Fruit fly (Drosophila melanogaster) whole organism, prepupa: Measurements from ENCODE around the gene Non3.

ENCODE experiments used
- CG15336 ChIP-seq: fragments of 200-800 bp; sonication (Bioruptor generic); IDR thresholded peaks from 2 replicates; pipeline ENCODE4 v1.3.6; 2022; ENCODE audit warnings: missing biosample characterization, missing genetic modification characterization
- CG1621 ChIP-seq: fragments of 200-800 bp; sonication (Bioruptor generic); optimal IDR thresholded peaks from 3 replicates; lab custom pipeline; 2018; ENCODE audit warnings: missing biosample characterization, mild to moderate bottlenecking, missing genetic modification characterization
- CG3032 ChIP-seq: fragments of 200-800 bp; optimal IDR thresholded peaks from 2 replicates; lab custom pipeline; 2019; ENCODE audit warnings: missing biosample characterization, mild to moderate bottlenecking, missing genetic modification characterization, moderate library complexity
- CG31627 ChIP-seq: fragments of 200-800 bp; sonication (Bioruptor generic); optimal IDR thresholded peaks from 3 replicates; lab custom pipeline; 2016; ENCODE audit warnings: missing biosample characterization, missing genetic modification characterization
- CG32006 ChIP-seq: fragments of 200-800 bp; sonication (Bioruptor generic); optimal IDR thresholded peaks from 3 replicates; lab custom pipeline; 2017; ENCODE audit warnings: missing biosample characterization, mild to moderate bottlenecking, missing genetic modification characterization
- CG6163 ChIP-seq: fragments of 200-800 bp; sonication (Bioruptor generic); IDR thresholded peaks from 3 replicates; pipeline ENCODE4 v1.3.6; 2022; ENCODE audit warnings: missing biosample characterization, missing genetic modification characterization
- CG6276 ChIP-seq: fragments of 200-800 bp; sonication (Bioruptor generic); optimal IDR thresholded peaks from 2 replicates; lab custom pipeline; 2017; ENCODE audit warnings: missing biosample characterization, mild to moderate bottlenecking, missing genetic modification characterization
- CG7368 ChIP-seq: fragments of 200-800 bp; sonication (Bioruptor generic); optimal IDR thresholded peaks from 3 replicates; lab custom pipeline; 2016; ENCODE audit warnings: missing biosample characterization, missing genetic modification characterization
- CG8119 ChIP-seq: fragments of 200-800 bp; sonication (Bioruptor generic); IDR thresholded peaks from 3 replicates; pipeline ENCODE4 v1.3.6; 2022; ENCODE audit warnings: missing biosample characterization, missing genetic modification characterization
- CG9139 ChIP-seq: fragments of 200-800 bp; sonication (Bioruptor generic); optimal IDR thresholded peaks from 3 replicates; lab custom pipeline; 2017; ENCODE audit warnings: missing biosample characterization, mild to moderate bottlenecking, missing genetic modification characterization
- Eip93F ChIP-seq: fragments of 200-800 bp; sonication (Bioruptor generic); optimal IDR thresholded peaks from 2 replicates; lab custom pipeline; 2016; ENCODE audit warnings: missing biosample characterization, mild to moderate bottlenecking, missing genetic modification characterization
- Ets96B ChIP-seq: fragments of 200-800 bp; optimal IDR thresholded peaks from 2 replicates; lab custom pipeline; 2019; ENCODE audit warnings: missing biosample characterization, mild to moderate bottlenecking, missing genetic modification characterization, moderate library complexity
- Gug ChIP-seq: fragments of 200-800 bp; sonication (Bioruptor generic); IDR thresholded peaks from 2 replicates; pipeline ENCODE4 v1.3.6; 2022; ENCODE audit warnings: missing biosample characterization, missing genetic modification characterization
- dsx ChIP-seq: fragments of 200-800 bp; optimal IDR thresholded peaks from 3 replicates; lab custom pipeline; 2019; ENCODE audit warnings: missing biosample characterization, mild to moderate bottlenecking, missing genetic modification characterization, moderate library complexity; ENCODE audit not compliant: poor library complexity, severe bottlenecking
- net ChIP-seq: fragments of 200-800 bp; sonication (Bioruptor generic); optimal IDR thresholded peaks from 3 replicates; lab custom pipeline; 2016; ENCODE audit warnings: missing biosample characterization, missing genetic modification characterization
- spab ChIP-seq: fragments of 200-800 bp; sonication (Bioruptor generic); optimal IDR thresholded peaks from 2 replicates; lab custom pipeline; 2017; ENCODE audit warnings: missing biosample characterization, mild to moderate bottlenecking, missing genetic modification characterization, missing genetic modification reagents
- svp ChIP-seq: fragments of 200-800 bp; sonication (Bioruptor generic); peaks from one replicate; lab custom pipeline; 2016; ENCODE audit warnings: missing biosample characterization, missing genetic modification characterization
- topi ChIP-seq: fragments of 200-800 bp; sonication (Bioruptor generic); optimal IDR thresholded peaks from 3 replicates; lab custom pipeline; 2016; ENCODE audit warnings: missing biosample characterization, missing genetic modification characterization

Non3 gene

dm6 chr3R:18267489-18267888, 44.0 kb downstream of the Non3 start, which contains the start of gene CG18599:
TSS of gene CG18599 (plus strand) at chr3R:18267789.
- no peak for TF ChIP-seq CG9139 (GFP tag; lab: Kevin White, UChicago)
- TF ChIP-seq CG32006 = no peak
- TF ChIP-seq svp (GFP tag; lab: Kevin White, UChicago) = no peak
- TF ChIP-seq CG8119 (GFP tag; lab: Robert Waterston, UW) = no peak
- no peak for TF ChIP-seq spab (GFP tag; lab: Kevin White, UChicago)
- TF ChIP-seq dsx (GFP tag; lab: Kevin White, UChicago) = no peak
- TF ChIP-seq Eip93F (GFP tag; lab: Kevin White, UChicago) = no peak
- TF ChIP-seq CG1621 (tag; lab: Kevin White, UChicago) = no peak
- no peak for TF ChIP-seq Ets96B
- no peak for TF ChIP-seq CG15336 (GFP tag; lab: Robert Waterston, UW)
- TF ChIP-seq CG31627 (GFP tag; lab: Kevin White, UChicago) = no peak
- TF ChIP-seq net (GFP tag; lab: Kevin White, UChicago) = no peak
- no peak for TF ChIP-seq CG7368 (GFP tag; lab: Kevin White, UChicago)
- no peak for TF ChIP-seq CG6163 (GFP tag; lab: Robert Waterston, UW)
- no peak for TF ChIP-seq CG6276 (GFP tag; lab: Kevin White, UChicago)
- no peak for TF ChIP-seq CG3032 (tag; lab: Kevin White, UChicago)

dm6 chr3R:18269744-18270348, 46.3 kb downstream of the Non3 start:
- TF ChIP-seq topi (GFP tag; lab: Kevin White, UChicago) (no peak), CG7368 (GFP tag; lab: Kevin White, UChicago) (no peak), Gug (GFP tag; lab: Robert Waterston, UW) (no peak)
